Worm (Caenorhabditis elegans): ENCODE measurements around the gene Y59H11AR.3.

The Y59H11AR.3 gene

DNA sequence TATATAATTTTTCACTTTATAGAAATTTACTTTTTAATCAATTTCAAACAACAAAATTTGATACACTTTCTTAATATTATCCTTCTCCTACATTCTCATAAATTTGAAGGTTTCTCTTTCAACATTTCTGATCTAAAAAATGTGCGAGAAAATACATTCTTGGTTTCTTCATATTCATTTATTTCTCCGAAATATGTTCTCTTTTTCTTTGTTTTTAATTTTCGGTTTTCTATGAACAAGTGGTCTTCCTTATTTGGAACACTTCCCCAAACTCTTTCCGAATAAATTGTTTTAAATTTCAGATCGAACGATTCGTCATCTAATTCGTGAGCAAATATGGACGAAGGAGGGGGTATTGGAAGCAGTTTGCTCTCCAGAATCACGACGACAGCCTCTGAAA, 36.1 kb downstream of the Y59H11AR.3 start, which contains the start of gene npr-22:
npr-22 (plus strand) TSS at position 301 of the 400 bp plus-strand sequence.
- TF ChIP-seq lin-13 (tag; optimal IDR thresholded peaks at IDR 0.05) (no peak), sem-2 (GFP tag; optimal IDR thresholded peaks at IDR 0.05) (no peak), lsy-2 (tag; optimal IDR thresholded peaks at IDR 0.05) (no peak), unc-39 (tag; optimal IDR thresholded peaks at IDR 0.05) (no peak), drap-1 (GFP tag; optimal IDR thresholded peaks at IDR 0.05) (no peak), sptf-1 (tag; optimal IDR thresholded peaks at IDR 0.05) (no peak), elt-3 (tag; optimal IDR thresholded peaks at IDR 0.05) (no peak), ceh-43 (GFP tag; optimal IDR thresholded peaks at IDR 0.05) (no peak), blmp-1 (tag; optimal IDR thresholded peaks at IDR 0.05) (no peak), snpc-4 (tag; optimal IDR thresholded peaks at IDR 0.05) (no peak), mab-5 (tag; optimal IDR thresholded peaks at IDR 0.05) (no peak), bed-3 (GFP tag; optimal IDR thresholded peaks at IDR 0.05) (no peak), nhr-28 (tag; optimal IDR thresholded peaks at IDR 0.05) (no peak)
